Worm (Caenorhabditis elegans) whole organism, midembryonic: ENCODE measurements around the gene txt-10.

Experiments used
- T22C8.4 ChIP-seq: fragments of 200-800 bp; sonication (Bioruptor generic); IDR thresholded peaks from 2 replicates; pipeline ENCODE4 v1.3.6; 2022; ENCODE audit warnings: missing genetic modification characterization, missing compliant biosample characterization
- flt-1 ChIP-seq: fragments of 200-800 bp; sonication (Bioruptor generic); IDR thresholded peaks from 2 replicates; pipeline ENCODE4 v1.3.6; 2022; ENCODE audit warnings: missing genetic modification characterization, missing compliant biosample characterization
- med-1 ChIP-seq: sonication (generic microtip); optimal IDR thresholded peaks from 2 replicates; lab custom pipeline; 2017; ENCODE audit warnings: missing genetic modification characterization, mild to moderate bottlenecking, missing compliant biosample characterization, antibody characterized with exemption, missing genetic modification reagents; ENCODE audit not compliant: insufficient read depth
- tab-1 ChIP-seq: fragments of 200-800 bp; sonication (Bioruptor generic); IDR thresholded peaks from 2 replicates; pipeline ENCODE4 v1.3.6; 2022; ENCODE audit warnings: missing genetic modification characterization, missing compliant biosample characterization
- ztf-23 ChIP-seq: fragments of 200-800 bp; sonication (Bioruptor generic); IDR thresholded peaks from 2 replicates; pipeline ENCODE4 v1.3.6; 2022; ENCODE audit warnings: missing genetic modification reagents, missing genetic modification characterization, missing compliant biosample characterization

- TF ChIP-seq med-1 (GFP tag; lab: Kevin White, UChicago) (no peak), flt-1 (GFP tag; lab: Robert Waterston, UW) (no peak), ztf-23 (GFP tag; lab: Robert Waterston, UW) (no peak), T22C8.4 (no peak), tab-1 (GFP tag; lab: Robert Waterston, UW) (no peak)
Measured at ce11 chrV:10493150-10493549, 39.5 kb downstream of the txt-10 start, which contains the start of gene ugt-33.
